Worm (Caenorhabditis elegans) whole organism, late embryonic: ENCODE results near the gene ZK616.61.

ENCODE experiments used
- Y22D7AL.16 ChIP-seq: sonication (generic microtip); optimal IDR thresholded peaks from 2 replicates; lab custom pipeline; 2016; ENCODE audit warnings: missing genetic modification characterization, missing compliant biosample characterization
- ahr-1 ChIP-seq: sonication (generic microtip); optimal IDR thresholded peaks from 2 replicates; lab custom pipeline; 2016; ENCODE audit warnings: missing genetic modification characterization, missing compliant biosample characterization
- ceh-45 ChIP-seq: fragments of 200-800 bp; sonication (Bioruptor generic); IDR thresholded peaks from 2 replicates; pipeline ENCODE4 v1.3.6; 2022; ENCODE audit warnings: missing genetic modification reagents, missing genetic modification characterization, missing compliant biosample characterization
- dve-1 ChIP-seq: sonication (generic microtip); optimal IDR thresholded peaks from 2 replicates; lab custom pipeline; 2017; ENCODE audit warnings: antibody characterized with exemption, mild to moderate bottlenecking, missing genetic modification characterization, missing compliant biosample characterization
- ets-4 ChIP-seq: sonication (generic microtip); optimal IDR thresholded peaks from 2 replicates; lab custom pipeline; 2016; ENCODE audit warnings: missing genetic modification characterization, missing compliant biosample characterization
- lin-11 ChIP-seq: fragments of 200-800 bp; sonication (Bioruptor generic); optimal IDR thresholded peaks from 2 replicates; lab custom pipeline; 2018; ENCODE audit warnings: mild to moderate bottlenecking, missing genetic modification characterization, missing compliant biosample characterization
- nhr-11 ChIP-seq: fragments of 150-350 bp; optimal IDR thresholded peaks from 2 replicates; lab custom pipeline; 2014; ENCODE audit warnings: missing biosample characterization, missing genetic modification characterization
- unc-3 ChIP-seq, 2 experiments: fragments of 200-800 bp in 1 of 2; sonication (Bioruptor generic) in 1 of 2; sonication (generic microtip) in 1 of 2; conservative IDR thresholded peaks in 1 of 2; optimal IDR thresholded peaks in 1 of 2; 2 replicates each; pipeline versions ENCODE4 v1.3.6 to Lab custom; 2016 to 2022; ENCODE audit warnings: missing compliant biosample characterization in 2 of 2, missing genetic modification characterization in 2 of 2, missing genetic modification reagents in 1 of 2
- unc-55 ChIP-seq: sonication (generic microtip); optimal IDR thresholded peaks from 2 replicates; lab custom pipeline; 2017; ENCODE audit warnings: missing biosample characterization, missing genetic modification reagents, missing genetic modification characterization

DNA sequence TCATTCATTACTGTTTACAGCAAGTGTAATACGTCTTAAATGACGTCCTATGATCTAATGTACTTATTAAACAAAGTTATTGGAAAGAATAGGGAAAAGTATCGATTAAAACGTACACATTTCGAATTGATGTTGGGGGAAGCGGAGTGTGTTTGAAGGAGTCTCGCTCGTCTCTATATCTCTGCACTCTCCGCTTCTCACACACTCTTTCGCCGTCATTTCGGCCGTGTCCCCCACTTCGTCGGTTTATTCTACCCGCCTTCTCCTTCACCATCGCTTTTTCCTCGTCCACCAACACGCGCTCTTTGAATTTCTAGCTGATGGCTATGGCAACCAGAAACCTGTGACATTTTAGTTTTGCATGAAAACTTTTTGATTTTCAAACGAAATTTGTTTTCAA lies 36.6 kb upstream of the ZK616.61 start:
- TF ChIP-seq nhr-11 (no peak), unc-55 (GFP tag; lab: Kevin White, UChicago) (no peak), ets-4 (tag; lab: Kevin White, UChicago) (no peak), ceh-45 (GFP tag; lab: Robert Waterston, UW) (no peak), unc-3 (GFP tag; conservative IDR thresholded peaks at IDR 0.05; lab: Robert Waterston, UW) (no peak), unc-3 (tag; optimal IDR thresholded peaks at IDR 0.05; lab: Kevin White, UChicago) (no peak), ahr-1 (no peak), lin-11 (tag; lab: Kevin White, UChicago) (no peak), dve-1 (tag; lab: Kevin White, UChicago) (no peak), Y22D7AL.16 (tag; lab: Kevin White, UChicago) (no peak)
